Fruit fly (Drosophila melanogaster): Measurements from ENCODE around the gene Ir94e.

Gene Ir94e

dm6 chr3R:23355829-23356738 is 49.2 kb upstream of the Ir94e start, which contains the start of the genes ATPsynCF6 and Sec13 (continued):
- TF ChIP-seq bsh (GFP tag; optimal IDR thresholded peaks at IDR 0.05) = peak in 1 of 2 experiments; percentile 11
- TF ChIP-seq Rx (GFP tag; IDR thresholded peaks at IDR 0.05) = no peak
- TF ChIP-seq CG3995 (GFP tag; optimal IDR thresholded peaks at IDR 0.05) = peak; percentile 47
- TF ChIP-seq zfh1 (GFP tag; IDR thresholded peaks at IDR 0.05) = peak; percentile 59; the same call in 2 of the 3 replicates
- TF ChIP-seq CG34224 (GFP tag; IDR thresholded peaks at IDR 0.05; ENCODE audit: partially characterized antibody) = peak; percentile 82
- TF ChIP-seq CG11560 (tag; IDR thresholded peaks at IDR 0.05) = no peak
- TF ChIP-seq gfzf (GFP tag; optimal IDR thresholded peaks at IDR 0.05) = peak; percentile 70
- TF ChIP-seq pita (GFP tag; optimal IDR thresholded peaks at IDR 0.05) = no peak
- TF ChIP-seq Nf-YA (GFP tag; IDR thresholded peaks at IDR 0.05) = no peak
- TF ChIP-seq CG11695 (GFP tag; IDR thresholded peaks at IDR 0.05) = 0 out of 3 replicates have a peak, but pooled peaks have one; percentile 54
- peak; percentile 83 for TF ChIP-seq Doc3 (GFP tag; IDR thresholded peaks at IDR 0.05; ENCODE audit: partially characterized antibody)
- TF ChIP-seq hth (optimal IDR thresholded peaks at IDR 0.05) = no peak
- peak; percentile 20; the same call in 1 of the 2 replicates for TF ChIP-seq ap (GFP tag; IDR thresholded peaks at IDR 0.05)
- TF ChIP-seq CG15601 (tag; optimal IDR thresholded peaks at IDR 0.05) = peak; percentile 37
- TF ChIP-seq kay (GFP tag; optimal IDR thresholded peaks at IDR 0.05) = peak; percentile 1
- no peak for TF ChIP-seq ham (GFP tag; IDR thresholded peaks at IDR 0.05)
- TF ChIP-seq Awh (GFP tag; IDR thresholded peaks at IDR 0.05) = peak; percentile 30; the same call in 1 of the 2 replicates
- TF ChIP-seq D19B (GFP tag; optimal IDR thresholded peaks at IDR 0.05) = peak; percentile 40
- no peak for TF ChIP-seq Bdp1 (GFP tag; optimal IDR thresholded peaks at IDR 0.05)
- TF ChIP-seq tap (tag; optimal IDR thresholded peaks at IDR 0.05) = peak; percentile 58
- no peak for TF ChIP-seq CG7987 (GFP tag; optimal IDR thresholded peaks at IDR 0.05)
- no peak for TF ChIP-seq dm (GFP tag; optimal IDR thresholded peaks at IDR 0.05)
- peak; percentile 53 for TF ChIP-seq CG15514 (GFP tag; optimal IDR thresholded peaks at IDR 0.05)
- TF ChIP-seq pb (GFP tag; optimal IDR thresholded peaks at IDR 0.05) = no peak
- peak; percentile 46 for TF ChIP-seq Fer2 (tag; optimal IDR thresholded peaks at IDR 0.05)
- TF ChIP-seq Hr3 (GFP tag; optimal IDR thresholded peaks at IDR 0.05) = peak; percentile 45
- TF ChIP-seq CG4820 (GFP tag; optimal IDR thresholded peaks at IDR 0.05) = peak; percentile 71
- TF ChIP-seq sim (GFP tag; IDR thresholded peaks at IDR 0.05) = 0 out of 2 replicates have a peak, but pooled peaks have one; percentile 40
- TF ChIP-seq tna (GFP tag; IDR thresholded peaks at IDR 0.05; ENCODE audit: partially characterized antibody) = peak; percentile 83
- TF ChIP-seq CG11723 (GFP tag; optimal IDR thresholded peaks at IDR 0.05) = no peak
- TF ChIP-seq vvl (GFP tag; IDR thresholded peaks at IDR 0.05) = peak; percentile 71
- TF ChIP-seq scrt (GFP tag; optimal IDR thresholded peaks at IDR 0.05) = no peak
- no peak for TF ChIP-seq br (optimal IDR thresholded peaks at IDR 0.05)
- peak; percentile 48 for TF ChIP-seq CG6689 (GFP tag; IDR thresholded peaks at IDR 0.05)
- TF ChIP-seq nom (GFP tag; optimal IDR thresholded peaks at IDR 0.05) = no peak
- TF ChIP-seq CG8924 (tag; optimal IDR thresholded peaks at IDR 0.05) = peak; percentile 42
- peak; percentile 64 for TF ChIP-seq Xrp1 (GFP tag; IDR thresholded peaks at IDR 0.05)
- TF ChIP-seq CG1024 (GFP tag; IDR thresholded peaks at IDR 0.05) = no peak
- TF ChIP-seq CG17359 (tag; optimal IDR thresholded peaks at IDR 0.05) = peak; percentile 59
- peak; percentile 19 for TF ChIP-seq CG34376 (GFP tag; optimal IDR thresholded peaks at IDR 0.05)
- peak; percentile 22 for TF ChIP-seq CG8290 (GFP tag; optimal IDR thresholded peaks at IDR 0.05)
- peak; percentile 2 to 19 for TF ChIP-seq CG8290 (tag; optimal IDR thresholded peaks at IDR 0.05)
- peak; percentile 66 for TF ChIP-seq lmd (GFP tag; IDR thresholded peaks at IDR 0.05)
- TF ChIP-seq nmo (GFP tag; optimal IDR thresholded peaks at IDR 0.05) = peak; percentile 68
- TF ChIP-seq oc (tag; optimal IDR thresholded peaks at IDR 0.05) = no peak
- TF ChIP-seq CG8765 (GFP tag; IDR thresholded peaks at IDR 0.05) = 0 out of 2 replicates have a peak, but pooled peaks have one; percentile 13
- TF ChIP-seq Taf1 (GFP tag; IDR thresholded peaks at IDR 0.05) = peak; percentile 50
- TF ChIP-seq crp (GFP tag; optimal IDR thresholded peaks at IDR 0.05) = no peak
- no peak for TF ChIP-seq pho (GFP tag; optimal IDR thresholded peaks at IDR 0.05)

Measured in whole organism, embryonic.